Fruit fly (Drosophila melanogaster) whole organism, embryonic: ENCODE data around the gene ct.

Experiments
- CG2199 ChIP-seq: fragments of 200-800 bp; sonication (Bioruptor generic); IDR thresholded peaks from 3 replicates; pipeline ENCODE4 v1.3.6; 2022; ENCODE audit warnings: missing biosample characterization, missing genetic modification characterization
- toy ChIP-seq: fragments of 200-800 bp; sonication (Bioruptor generic); IDR thresholded peaks from 2 replicates; pipeline ENCODE4 v1.3.6; 2022; ENCODE audit warnings: missing biosample characterization, missing genetic modification characterization

- TF ChIP-seq toy (GFP tag; lab: Robert Waterston, UW) (no peak), CG2199 (GFP tag; lab: Robert Waterston, UW) (no peak)
These were observed 96.3 kb downstream of the ct start for dm6 chrX:7704262-7705174.
